Worm (Caenorhabditis elegans) whole organism, L2 larva: ENCODE data around the gene W10G11.19.

Experiments
- C34F6.9 ChIP-seq: fragments of 150-350 bp; optimal IDR thresholded peaks from 2 replicates; lab custom pipeline; 2014; ENCODE audit warnings: missing biosample characterization, missing genetic modification characterization
- R02D3.7 ChIP-seq: fragments of 150-350 bp; optimal IDR thresholded peaks from 2 replicates; lab custom pipeline; 2014; ENCODE audit warnings: missing biosample characterization, missing genetic modification characterization
- Y55F3AM.14 ChIP-seq: fragments of 200-800 bp; sonication (Bioruptor generic); optimal IDR thresholded peaks from 2 replicates; lab custom pipeline; 2018; ENCODE audit warnings: mild to moderate bottlenecking, missing genetic modification characterization, missing compliant biosample characterization
- ZK546.5 ChIP-seq: sonication (generic microtip); optimal IDR thresholded peaks from 2 replicates; lab custom pipeline; 2017; ENCODE audit warnings: missing biosample characterization, missing genetic modification characterization
- aly-2 ChIP-seq: fragments of 150-350 bp; optimal IDR thresholded peaks from 2 replicates; lab custom pipeline; 2014; ENCODE audit warnings: missing biosample characterization, missing genetic modification characterization
- ama-1 ChIP-seq: fragments of 150-350 bp; optimal IDR thresholded peaks from 2 replicates; lab custom pipeline; 2018; ENCODE audit warnings: inconsistent platforms
- blmp-1 ChIP-seq: sonication (generic microtip); optimal IDR thresholded peaks from 2 replicates; lab custom pipeline; 2017; ENCODE audit warnings: missing genetic modification characterization, mild to moderate bottlenecking, missing compliant biosample characterization, antibody characterized with exemption, moderate library complexity; ENCODE audit not compliant: insufficient read depth
- ceh-82 ChIP-seq: fragments of 150-350 bp; optimal IDR thresholded peaks from 2 replicates; lab custom pipeline; 2014; ENCODE audit warnings: missing biosample characterization, missing genetic modification characterization
- crh-2 ChIP-seq: sonication (generic microtip); optimal IDR thresholded peaks from 2 replicates; lab custom pipeline; 2017; ENCODE audit warnings: missing biosample characterization, missing genetic modification characterization
- dmd-4 ChIP-seq: sonication (generic microtip); optimal IDR thresholded peaks from 2 replicates; lab custom pipeline; 2017; ENCODE audit warnings: missing biosample characterization, missing genetic modification characterization
- egl-27 ChIP-seq: sonication (generic microtip); optimal IDR thresholded peaks from 3 replicates; lab custom pipeline; 2017; ENCODE audit warnings: missing biosample characterization, missing genetic modification reagents, missing genetic modification characterization
- elt-1 ChIP-seq: fragments of 150-350 bp; optimal IDR thresholded peaks from 2 replicates; lab custom pipeline; 2014; ENCODE audit warnings: missing biosample characterization, missing genetic modification characterization
- elt-3 ChIP-seq: sonication (generic microtip); optimal IDR thresholded peaks from 2 replicates; lab custom pipeline; 2017; ENCODE audit warnings: missing biosample characterization, missing genetic modification characterization
- fos-1 ChIP-seq: fragments of 150-350 bp; optimal IDR thresholded peaks from 2 replicates; lab custom pipeline; 2014; ENCODE audit warnings: missing biosample characterization, missing genetic modification characterization
- gmeb-1 ChIP-seq: fragments of 150-350 bp; optimal IDR thresholded peaks from 2 replicates; lab custom pipeline; 2014; ENCODE audit warnings: missing biosample characterization, missing genetic modification characterization
- lin-11 ChIP-seq: fragments of 150-350 bp; sonication (generic microtip); optimal IDR thresholded peaks from 2 replicates; lab custom pipeline; 2014; ENCODE audit warnings: missing biosample characterization, missing genetic modification characterization, inconsistent platforms, mixed read lengths
- lin-39 ChIP-seq: fragments of 150-350 bp; optimal IDR thresholded peaks from 2 replicates; lab custom pipeline; 2014; ENCODE audit warnings: missing biosample characterization, missing genetic modification reagents, missing genetic modification characterization
- mab-5 ChIP-seq: fragments of 150-350 bp; optimal IDR thresholded peaks from 2 replicates; lab custom pipeline; 2014; ENCODE audit warnings: missing biosample characterization, missing genetic modification characterization
- mbf-1 ChIP-seq: sonication (generic microtip); optimal IDR thresholded peaks from 2 replicates; lab custom pipeline; 2017; ENCODE audit warnings: missing biosample characterization, missing genetic modification characterization
- mdl-1 ChIP-seq, 2 experiments: fragments of 150-350 bp in 1 of 2; sonication (generic microtip) in 1 of 2; optimal IDR thresholded peaks; 2 replicates each; lab custom pipeline; 2017; ENCODE audit warnings: missing biosample characterization in 2 of 2, missing genetic modification characterization in 2 of 2
- nhr-10 ChIP-seq: sonication (generic microtip); optimal IDR thresholded peaks from 2 replicates; lab custom pipeline; 2017; ENCODE audit warnings: missing biosample characterization, missing genetic modification characterization
- nhr-11 ChIP-seq: fragments of 150-350 bp; optimal IDR thresholded peaks from 2 replicates; lab custom pipeline; 2014; ENCODE audit warnings: missing biosample characterization, missing genetic modification characterization
- nhr-12 ChIP-seq: fragments of 150-350 bp; optimal IDR thresholded peaks from 2 replicates; lab custom pipeline; 2014; ENCODE audit warnings: missing biosample characterization, missing genetic modification characterization
- nhr-129 ChIP-seq: fragments of 150-350 bp; optimal IDR thresholded peaks from 2 replicates; lab custom pipeline; 2014; ENCODE audit warnings: missing biosample characterization, missing genetic modification characterization
- nhr-23 ChIP-seq: fragments of 150-350 bp; optimal IDR thresholded peaks from 2 replicates; lab custom pipeline; 2014; ENCODE audit warnings: missing biosample characterization, missing genetic modification reagents, missing genetic modification characterization
- nhr-237 ChIP-seq: fragments of 150-350 bp; optimal IDR thresholded peaks from 2 replicates; lab custom pipeline; 2014; ENCODE audit warnings: missing biosample characterization, missing genetic modification characterization
- nhr-25 ChIP-seq: fragments of 150-350 bp; sonication (generic microtip); optimal IDR thresholded peaks from 3 replicates; lab custom pipeline; 2014; ENCODE audit warnings: missing biosample characterization, missing genetic modification characterization
- nhr-6 ChIP-seq: fragments of 150-350 bp; optimal IDR thresholded peaks from 2 replicates; lab custom pipeline; 2014; ENCODE audit warnings: missing biosample characterization, missing genetic modification characterization
- nhr-77 ChIP-seq: fragments of 150-350 bp; optimal IDR thresholded peaks from 2 replicates; lab custom pipeline; 2014; ENCODE audit warnings: missing biosample characterization, missing genetic modification characterization
- peb-1 ChIP-seq: fragments of 150-350 bp; optimal IDR thresholded peaks from 2 replicates; lab custom pipeline; 2014; ENCODE audit warnings: missing biosample characterization, missing genetic modification characterization
- skn-1 ChIP-seq: sonication (generic microtip); optimal IDR thresholded peaks from 2 replicates; lab custom pipeline; 2017; ENCODE audit warnings: missing biosample characterization, missing genetic modification characterization
- sma-3 ChIP-seq: sonication (generic microtip); optimal IDR thresholded peaks from 2 replicates; lab custom pipeline; 2016; ENCODE audit warnings: missing genetic modification reagents, missing genetic modification characterization, missing compliant biosample characterization
- sma-9 ChIP-seq, 2 experiments: fragments of 150-350 bp in 1 of 2; sonication (generic microtip) in 1 of 2; optimal IDR thresholded peaks; 2 replicates each; lab custom pipeline; 2014 to 2016; ENCODE audit warnings: missing genetic modification characterization in 2 of 2, mild to moderate bottlenecking in 1 of 2, missing biosample characterization in 1 of 2, missing compliant biosample characterization in 1 of 2, missing genetic modification reagents in 1 of 2, moderate library complexity in 1 of 2
- unc-39 ChIP-seq: fragments of 150-350 bp; optimal IDR thresholded peaks from 2 replicates; lab custom pipeline; 2014; ENCODE audit warnings: missing biosample characterization, missing genetic modification characterization
- unc-62 ChIP-seq: fragments of 150-350 bp; optimal IDR thresholded peaks from 2 replicates; lab custom pipeline; 2014; ENCODE audit warnings: missing biosample characterization, missing genetic modification reagents, missing genetic modification characterization
- ztf-11 ChIP-seq: sonication (generic microtip); optimal IDR thresholded peaks from 2 replicates; lab custom pipeline; 2017; ENCODE audit warnings: missing biosample characterization, missing genetic modification characterization
- ztf-4 ChIP-seq: fragments of 150-350 bp; optimal IDR thresholded peaks from 2 replicates; lab custom pipeline; 2014; ENCODE audit warnings: missing biosample characterization, missing genetic modification characterization

W10G11.19 gene

DNA sequence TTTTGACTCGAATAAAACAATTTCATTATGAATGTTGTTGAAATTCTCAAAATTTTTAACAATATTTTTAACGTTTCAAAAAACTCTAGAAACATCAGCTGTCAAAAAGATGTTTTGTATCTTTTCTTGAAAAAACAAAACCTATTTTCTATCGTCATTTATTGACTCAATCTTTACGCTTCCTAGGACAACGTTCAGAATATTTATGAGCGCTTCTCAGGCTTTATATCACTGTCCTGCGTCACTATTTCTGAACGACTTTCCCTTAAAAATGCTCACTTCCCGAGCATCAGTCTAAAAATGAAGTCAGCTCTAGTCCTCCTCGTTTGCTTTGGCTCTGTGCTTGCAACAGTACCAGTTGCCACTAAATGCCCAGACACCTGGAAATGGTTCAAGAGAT is 27.7 kb downstream of the W10G11.19 start, which contains the start of gene clec-133:
TSS of gene clec-133 (plus strand) at position 301 of the 400 bp plus-strand sequence.
- TF ChIP-seq lin-11 (tag; lab: Kevin White, UChicago) (no peak), egl-27 (tag; lab: Kevin White, UChicago) (no peak), crh-2 (no peak)
- TF ChIP-seq, all 48 proteins: peak for 0

DNA sequence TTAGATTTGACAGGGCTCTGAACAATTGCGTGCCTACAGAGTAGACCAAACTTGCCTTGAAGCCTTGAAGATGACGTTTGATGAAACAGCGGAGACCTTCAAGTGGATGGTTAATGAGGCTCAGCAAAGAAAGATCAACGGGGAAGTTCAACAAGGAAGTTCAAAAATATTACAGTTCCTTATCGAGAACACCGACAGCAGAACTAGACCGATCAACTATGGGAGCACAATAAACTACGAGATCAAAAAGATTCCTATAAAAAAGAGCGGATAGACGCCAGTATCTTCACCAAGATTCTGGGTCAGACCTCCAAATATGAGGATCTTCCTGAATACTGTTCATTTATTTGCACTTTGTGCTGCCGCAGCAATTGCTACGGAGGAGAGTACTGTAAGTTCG is 29.3 kb downstream of the W10G11.19 start, which contains the start of gene clec-134:
TSS of gene clec-134 (plus strand) at position 301 of the 400 bp plus-strand sequence.
- TF ChIP-seq ztf-4, result no peak
- no peak for TF ChIP-seq lin-11 (tag; lab: Kevin White, UChicago)
- TF ChIP-seq nhr-23 (tag; lab: Kevin White, UChicago), result no peak
- TF ChIP-seq gmeb-1 (tag; lab: Kevin White, UChicago), result no peak
- TF ChIP-seq lin-39, result no peak
- no peak for TF ChIP-seq R02D3.7
- no peak for TF ChIP-seq elt-1 (tag; lab: Kevin White, UChicago)
- TF ChIP-seq nhr-10 (tag; lab: Kevin White, UChicago), result no peak
- no peak for TF ChIP-seq unc-62 (GFP tag; lab: Kevin White, UChicago)
- no peak for TF ChIP-seq blmp-1 (tag; lab: Kevin White, UChicago)
- TF ChIP-seq mdl-1 (tag; optimal IDR thresholded peaks at IDR 0.05; lab: Kevin White, UChicago), result no peak
- TF ChIP-seq nhr-129 (tag; lab: Kevin White, UChicago), result no peak
- no peak for TF ChIP-seq Y55F3AM.14 (GFP tag; lab: Kevin White, UChicago)
- no peak for TF ChIP-seq ama-1 (lab: Kevin White, UChicago)

DNA sequence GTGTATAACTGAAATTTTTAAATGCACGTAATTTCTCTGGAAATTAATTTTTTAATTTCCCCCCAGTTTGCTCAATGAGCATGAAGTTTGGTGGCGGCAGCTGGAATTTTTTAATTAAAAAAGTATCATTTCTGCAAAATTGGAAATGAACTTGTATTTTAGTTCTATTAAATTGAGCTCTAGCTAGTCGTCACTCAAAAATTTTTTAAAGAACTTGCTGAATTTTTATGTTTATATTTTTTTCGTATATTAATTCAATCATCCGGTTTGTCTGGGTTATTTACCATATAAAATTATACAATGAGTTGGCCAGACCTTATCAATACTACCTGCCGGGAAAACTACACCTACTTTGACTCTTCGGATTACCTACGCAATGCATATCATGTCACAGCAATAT is 31.3 kb downstream of the W10G11.19 start, which contains the start of gene srh-59:
TSS of gene srh-59 (plus strand) at position 301 of the 400 bp plus-strand sequence.
- TF ChIP-seq ztf-11 (tag; lab: Kevin White, UChicago), result no peak
- TF ChIP-seq peb-1 (tag; lab: Kevin White, UChicago), result no peak
- no peak for TF ChIP-seq unc-39
- TF ChIP-seq nhr-77 (tag; lab: Kevin White, UChicago), result no peak
- no peak for TF ChIP-seq gmeb-1 (tag; lab: Kevin White, UChicago)
- no peak for TF ChIP-seq ZK546.5 (tag; lab: Kevin White, UChicago)
- no peak for TF ChIP-seq nhr-10 (tag; lab: Kevin White, UChicago)
- no peak for TF ChIP-seq C34F6.9 (tag; lab: Kevin White, UChicago)
- TF ChIP-seq ceh-82 (tag; lab: Kevin White, UChicago), result no peak
- no peak for TF ChIP-seq mdl-1 (tag; optimal IDR thresholded peaks at IDR 0.05; lab: Kevin White, UChicago)

DNA sequence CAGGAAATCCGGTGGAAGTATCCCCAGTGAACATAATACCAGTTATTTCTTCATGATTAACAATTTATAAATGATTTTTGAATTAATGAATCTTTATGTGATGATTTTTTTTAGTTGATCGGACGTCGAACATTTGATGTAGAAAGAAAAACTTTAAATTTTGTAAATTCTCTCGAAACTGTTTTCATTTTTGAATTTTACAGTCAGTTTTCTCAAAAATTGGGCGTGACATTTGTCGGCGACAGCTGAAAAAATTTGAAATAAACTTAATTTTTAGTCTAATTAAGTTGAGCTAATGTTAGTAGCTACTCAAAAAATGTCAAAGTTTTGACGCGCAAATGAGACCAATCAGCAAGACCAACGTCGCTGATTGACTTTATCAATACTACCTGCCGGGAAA is 33.0 kb downstream of the W10G11.19 start, which contains the start of gene srh-60:
TSS of gene srh-60 (plus strand) at position 301 of the 400 bp plus-strand sequence.
- TF ChIP-seq aly-2 (tag; lab: Kevin White, UChicago), result no peak
- no peak for TF ChIP-seq R02D3.7
- no peak for TF ChIP-seq nhr-25 (tag; lab: Kevin White, UChicago)
- TF ChIP-seq elt-3, result no peak
- no peak for TF ChIP-seq mab-5 (tag; lab: Kevin White, UChicago)
- TF ChIP-seq mbf-1 (tag; lab: Kevin White, UChicago), result no peak
- no peak for TF ChIP-seq ztf-11 (tag; lab: Kevin White, UChicago)
- no peak for TF ChIP-seq nhr-77 (tag; lab: Kevin White, UChicago)
- TF ChIP-seq nhr-6 (tag; lab: Kevin White, UChicago), result no peak
- TF ChIP-seq nhr-237, result no peak
- TF ChIP-seq sma-9 (GFP tag; optimal IDR thresholded peaks at IDR 0.05; lab: Kevin White, UChicago), result no peak
- TF ChIP-seq sma-9 (tag; optimal IDR thresholded peaks at IDR 0.05; lab: Kevin White, UChicago), result no peak
- TF ChIP-seq gmeb-1 (tag; lab: Kevin White, UChicago), result no peak
- no peak for TF ChIP-seq dmd-4
- no peak for TF ChIP-seq fos-1 (tag; lab: Kevin White, UChicago)
- TF ChIP-seq skn-1 (tag; lab: Kevin White, UChicago), result no peak

DNA sequence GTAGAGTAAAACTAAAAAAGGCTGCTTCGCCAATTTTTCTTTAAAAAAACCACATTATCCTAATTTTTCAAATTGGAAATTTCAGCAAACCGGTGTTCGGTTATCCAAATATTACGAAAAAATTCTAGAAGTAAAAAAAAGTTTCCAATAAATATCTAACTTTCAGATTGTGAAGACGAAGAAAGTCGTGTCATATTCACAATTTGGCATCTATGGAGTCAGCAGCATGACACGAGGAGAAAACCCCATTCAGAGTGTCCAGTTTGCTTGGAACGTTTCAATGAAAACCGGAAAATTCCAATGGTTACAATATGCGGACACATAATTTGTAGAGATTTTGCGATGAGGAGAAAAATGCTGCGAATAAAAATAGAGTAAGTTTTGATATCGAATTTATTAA is 44.9 kb downstream of the W10G11.19 start, which contains the start of gene Y49F6A.12:
TSS of gene Y49F6A.12 (plus strand) at position 301 of the 400 bp plus-strand sequence.
- TF ChIP-seq nhr-12 (tag; lab: Kevin White, UChicago) (no peak), sma-3 (GFP tag; lab: Kevin White, UChicago) (no peak), unc-62 (GFP tag; lab: Kevin White, UChicago) (no peak), dmd-4 (no peak), mab-5 (tag; lab: Kevin White, UChicago) (no peak), skn-1 (tag; lab: Kevin White, UChicago) (no peak), C34F6.9 (tag; lab: Kevin White, UChicago) (no peak), nhr-11 (no peak), ztf-4 (no peak)
